Worm (Caenorhabditis elegans): ENCODE results near the gene mog-3.

mog-3 gene

ce11 chrIII:5264813-5265212, 43.6 kb upstream of the mog-3 start, which contains the start of gene gro-1:
TSS of gene gro-1 (plus strand) at chrIII:5265113.
- TF ChIP-seq ceh-22 (tag; optimal IDR thresholded peaks at IDR 0.05) (no peak), odd-2 (tag; optimal IDR thresholded peaks at IDR 0.05) (no peak), T23F11.4 (GFP tag; optimal IDR thresholded peaks at IDR 0.05) (no peak), pros-1 (tag; optimal IDR thresholded peaks at IDR 0.05) (no peak), pax-1 (tag; optimal IDR thresholded peaks at IDR 0.05) (no peak), ceh-30 (tag; optimal IDR thresholded peaks at IDR 0.05) (no peak), hlh-30 (tag; optimal IDR thresholded peaks at IDR 0.05; ENCODE audit: insufficient read depth) (no peak)

- TF ChIP-seq dmd-4 (tag; optimal IDR thresholded peaks at IDR 0.05; ENCODE audit: borderline replicate concordance) (no peak), K02D7.2 (tag; optimal IDR thresholded peaks at IDR 0.05) (no peak), mec-3 (tag; optimal IDR thresholded peaks at IDR 0.05; ENCODE audit: borderline replicate concordance) (no peak), pha-4 (tag; optimal IDR thresholded peaks at IDR 0.05) (no peak), ceh-22 (tag; optimal IDR thresholded peaks at IDR 0.05) (no peak), pat-9 (tag; optimal IDR thresholded peaks at IDR 0.05) (no peak), nfya-1 (tag; optimal IDR thresholded peaks at IDR 0.05) (no peak)
These were observed 41.0 kb upstream of the mog-3 start, which contains the start of gene ZC395.5 for ce11 chrIII:5267217-5267906. TSS of gene ZC395.5 (plus strand) at chrIII:5267848.

- TF ChIP-seq npax-4 (tag; optimal IDR thresholded peaks at IDR 0.05) (no peak), dve-1 (tag; optimal IDR thresholded peaks at IDR 0.05) (no peak)
These were observed 39.9 kb upstream of the mog-3 start for ce11 chrIII:5268486-5268885.

- no peak for TF ChIP-seq che-1 (tag; optimal IDR thresholded peaks at IDR 0.05)
These were observed 38.6 kb upstream of the mog-3 start, which contains the start of gene ZC395.4 for ce11 chrIII:5269814-5270213. TSS of gene ZC395.4 (plus strand) at chrIII:5270114.

DNA sequence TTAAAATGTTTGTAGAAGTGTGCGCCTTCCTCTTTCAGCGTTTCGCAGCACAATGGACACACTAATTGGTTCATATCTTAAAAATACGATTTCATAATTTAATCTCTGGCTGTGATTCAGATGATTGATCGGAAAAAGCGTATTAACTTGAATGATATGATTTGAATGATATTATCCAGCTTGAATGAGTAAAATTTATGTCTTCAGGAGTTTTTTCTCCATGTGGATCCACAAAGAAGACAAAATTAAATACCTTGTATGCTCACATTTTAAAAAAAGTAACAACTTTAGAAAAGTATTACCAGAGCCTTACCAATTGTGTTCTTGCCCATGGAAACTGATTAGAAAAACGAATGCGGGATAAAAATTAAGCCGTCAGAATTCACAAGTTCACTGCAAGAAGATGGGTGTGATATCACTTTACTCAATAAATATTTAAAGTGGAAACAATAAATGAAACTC, 35.0 kb upstream of the mog-3 start, which contains the start of gene ztf-8:
Gene ztf-8, minus strand, starts transcription at position 76 of the 462 bp plus-strand sequence.
- no peak for TF ChIP-seq zip-5 (tag; optimal IDR thresholded peaks at IDR 0.05)
- TF ChIP-seq hlh-30 (tag; optimal IDR thresholded peaks at IDR 0.05; ENCODE audit: insufficient read depth), result no peak
- no peak for TF ChIP-seq C38D4.7 (GFP tag; optimal IDR thresholded peaks at IDR 0.05)
- TF ChIP-seq tbx-7 (tag; optimal IDR thresholded peaks at IDR 0.05), result no peak
- no peak for TF ChIP-seq dmd-4 (tag; optimal IDR thresholded peaks at IDR 0.05; ENCODE audit: borderline replicate concordance)
- no peak for TF ChIP-seq pros-1 (tag; optimal IDR thresholded peaks at IDR 0.05)
- TF ChIP-seq hlh-8 (tag; optimal IDR thresholded peaks at IDR 0.05), result no peak
- TF ChIP-seq syd-9 (tag; optimal IDR thresholded peaks at IDR 0.05), result no peak
- no peak for TF ChIP-seq eyg-1 (tag; optimal IDR thresholded peaks at IDR 0.05)
- TF ChIP-seq ama-1 (optimal IDR thresholded peaks at IDR 0.05), result no peak
- TF ChIP-seq elt-2 (tag; optimal IDR thresholded peaks at IDR 0.05), result no peak
- no peak for TF ChIP-seq mec-3 (tag; optimal IDR thresholded peaks at IDR 0.05; ENCODE audit: borderline replicate concordance)
- no peak for TF ChIP-seq hlh-13 (GFP tag; optimal IDR thresholded peaks at IDR 0.05)
- TF ChIP-seq fax-1 (tag; optimal IDR thresholded peaks at IDR 0.05), result no peak
- TF ChIP-seq ceh-2 (tag; optimal IDR thresholded peaks at IDR 0.05), result no peak
- no peak for TF ChIP-seq ceh-31 (tag; optimal IDR thresholded peaks at IDR 0.05)

DNA sequence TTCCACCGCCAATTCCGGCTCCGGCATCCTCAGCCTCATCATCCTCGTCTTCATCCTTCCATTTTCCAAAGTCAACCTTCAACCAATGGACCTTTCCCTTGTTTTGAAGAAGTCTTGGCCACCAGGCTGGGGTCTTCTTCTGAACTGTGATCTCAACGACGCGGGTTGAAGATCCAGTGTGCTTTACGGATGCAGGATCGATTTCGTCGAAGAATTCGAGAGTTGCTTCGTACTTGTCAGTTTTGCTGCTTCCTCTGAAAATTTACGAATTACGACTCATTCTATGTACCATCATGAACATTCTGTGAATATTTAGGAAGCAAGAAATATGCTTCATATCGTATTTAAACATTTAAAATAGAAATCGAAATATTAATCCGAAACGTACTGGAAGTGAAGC, 34.1 kb upstream of the mog-3 start:
- TF ChIP-seq fax-1 (tag; optimal IDR thresholded peaks at IDR 0.05) (no peak), pqm-1 (tag; optimal IDR thresholded peaks at IDR 0.05) (no peak), ceh-45 (GFP tag; IDR thresholded peaks at IDR 0.05) (no peak), ets-4 (tag; optimal IDR thresholded peaks at IDR 0.05) (no peak), syd-9 (tag; optimal IDR thresholded peaks at IDR 0.05) (no peak), pax-1 (tag; optimal IDR thresholded peaks at IDR 0.05) (no peak), ceh-2 (tag; optimal IDR thresholded peaks at IDR 0.05) (no peak), gmeb-2 (tag; optimal IDR thresholded peaks at IDR 0.05) (no peak), F13H6.1 (tag; optimal IDR thresholded peaks at IDR 0.05) (no peak), pag-3 (tag; optimal IDR thresholded peaks at IDR 0.05; ENCODE audit: borderline replicate concordance) (no peak), hlh-8 (tag; optimal IDR thresholded peaks at IDR 0.05) (no peak), sox-2 (GFP tag; IDR thresholded peaks at IDR 0.05) (no peak), pros-1 (tag; optimal IDR thresholded peaks at IDR 0.05) (no peak), T23F11.4 (GFP tag; optimal IDR thresholded peaks at IDR 0.05) (no peak)
